Fruit fly (Drosophila melanogaster) whole organism, embryonic: ENCODE data around the gene CG14015.

ENCODE experiments used
- Asciz ChIP-seq: fragments of 200-800 bp; sonication (Bioruptor generic); optimal IDR thresholded peaks from 2 replicates; lab custom pipeline; 2017; ENCODE audit warnings: missing biosample characterization, mild to moderate bottlenecking, missing genetic modification characterization, missing genetic modification reagents
- Atf6 ChIP-seq: fragments of 200-800 bp; sonication (Bioruptor generic); IDR thresholded peaks from 2 replicates; pipeline ENCODE4 v1.3.6; 2022; ENCODE audit warnings: missing biosample characterization, missing genetic modification characterization
- Bteb2 ChIP-seq: fragments of 200-800 bp; sonication (Bioruptor generic); optimal IDR thresholded peaks from 2 replicates; lab custom pipeline; 2016; ENCODE audit warnings: missing biosample characterization, missing genetic modification characterization
- CG10462 ChIP-seq: fragments of 200-800 bp; sonication (Bioruptor generic); optimal IDR thresholded peaks from 2 replicates; lab custom pipeline; 2016; ENCODE audit warnings: missing biosample characterization, missing genetic modification characterization
- CG10959 ChIP-seq: fragments of 200-800 bp; sonication (Bioruptor generic); IDR thresholded peaks from 2 replicates; pipeline ENCODE4 v1.3.6; 2022; ENCODE audit warnings: missing biosample characterization, missing genetic modification characterization
- CG12155 ChIP-seq: fragments of 200-800 bp; sonication (Bioruptor generic); optimal IDR thresholded peaks from 3 replicates; lab custom pipeline; 2016; ENCODE audit warnings: missing biosample characterization, missing genetic modification characterization
- CG12744 ChIP-seq: fragments of 200-800 bp; sonication (Bioruptor generic); optimal IDR thresholded peaks from 2 replicates; lab custom pipeline; 2016; ENCODE audit warnings: missing biosample characterization, missing genetic modification characterization
- CG14014 ChIP-seq: fragments of 200-800 bp; sonication (Bioruptor generic); IDR thresholded peaks from 2 replicates; pipeline ENCODE4 v1.3.6; 2022; ENCODE audit warnings: missing biosample characterization, missing genetic modification characterization
- CG15479 ChIP-seq: fragments of 200-800 bp; sonication (Bioruptor generic); optimal IDR thresholded peaks from 3 replicates; lab custom pipeline; 2019; ENCODE audit warnings: missing biosample characterization, mild to moderate bottlenecking, missing genetic modification characterization, moderate library complexity
- CG15514 ChIP-seq: fragments of 200-800 bp; sonication (Bioruptor generic); optimal IDR thresholded peaks from 3 replicates; lab custom pipeline; 2017; ENCODE audit warnings: missing biosample characterization, missing genetic modification characterization, mild to moderate bottlenecking, moderate library complexity, missing genetic modification reagents
- CG1602 ChIP-seq: fragments of 200-800 bp; sonication (Bioruptor generic); optimal IDR thresholded peaks from 3 replicates; lab custom pipeline; 2016; ENCODE audit warnings: missing biosample characterization, missing genetic modification characterization
- CG16815 ChIP-seq: fragments of 200-800 bp; sonication (Bioruptor generic); optimal IDR thresholded peaks from 3 replicates; lab custom pipeline; 2017; ENCODE audit warnings: missing biosample characterization, mild to moderate bottlenecking, missing genetic modification characterization
- CG16863 ChIP-seq: fragments of 200-800 bp; sonication (Bioruptor generic); optimal IDR thresholded peaks from 3 replicates; lab custom pipeline; 2016; ENCODE audit warnings: missing biosample characterization, missing genetic modification characterization
- CG17359 ChIP-seq: fragments of 200-800 bp; sonication (Bioruptor generic); optimal IDR thresholded peaks from 3 replicates; lab custom pipeline; 2018; ENCODE audit warnings: missing biosample characterization, mild to moderate bottlenecking, missing genetic modification characterization, moderate library complexity
- CG17612 ChIP-seq: fragments of 200-800 bp; sonication (Bioruptor generic); IDR thresholded peaks from 2 replicates; pipeline ENCODE4 v1.3.6; 2022; ENCODE audit warnings: missing biosample characterization, missing genetic modification characterization
- CG17802 ChIP-seq: fragments of 200-800 bp; sonication (Bioruptor generic); optimal IDR thresholded peaks from 2 replicates; lab custom pipeline; 2018; ENCODE audit warnings: missing biosample characterization, mild to moderate bottlenecking, missing genetic modification characterization, moderate library complexity
- CG1792 ChIP-seq: fragments of 200-800 bp; sonication (Bioruptor generic); optimal IDR thresholded peaks from 2 replicates; lab custom pipeline; 2016; ENCODE audit warnings: missing biosample characterization, missing genetic modification characterization
- CG2116 ChIP-seq: fragments of 200-800 bp; sonication (Bioruptor generic); optimal IDR thresholded peaks from 3 replicates; lab custom pipeline; 2018; ENCODE audit warnings: missing biosample characterization, mild to moderate bottlenecking, missing genetic modification characterization
- CG2889 ChIP-seq: fragments of 200-800 bp; sonication (Bioruptor generic); IDR thresholded peaks from 3 replicates; pipeline ENCODE4 v1.3.6; 2022; ENCODE audit warnings: missing biosample characterization, missing genetic modification characterization
- CG31441 ChIP-seq: fragments of 200-800 bp; sonication (Bioruptor generic); IDR thresholded peaks from 2 replicates; pipeline ENCODE4 v1.3.6; 2022; ENCODE audit warnings: missing biosample characterization, missing genetic modification characterization
- CG32772 ChIP-seq: fragments of 200-800 bp; sonication (Bioruptor generic); IDR thresholded peaks from 2 replicates; pipeline ENCODE4 v1.3.6; 2022; ENCODE audit warnings: missing biosample characterization, missing genetic modification characterization
- CG34224 ChIP-seq: fragments of 200-800 bp; sonication (Bioruptor generic); IDR thresholded peaks from 3 replicates; pipeline ENCODE4 v1.3.6; 2022; ENCODE audit warnings: missing biosample characterization, missing genetic modification characterization; ENCODE audit not compliant: partially characterized antibody
- CG34376 ChIP-seq: fragments of 200-800 bp; sonication (Bioruptor generic); optimal IDR thresholded peaks from 2 replicates; lab custom pipeline; 2018; ENCODE audit warnings: missing biosample characterization, mild to moderate bottlenecking, missing genetic modification characterization
- CG34422 ChIP-seq: fragments of 200-800 bp; sonication (Bioruptor generic); IDR thresholded peaks from 3 replicates; pipeline ENCODE4 v1.3.6; 2022; ENCODE audit warnings: missing biosample characterization, missing genetic modification characterization
- CG3838 ChIP-seq: fragments of 200-800 bp; sonication (Bioruptor generic); optimal IDR thresholded peaks from 3 replicates; lab custom pipeline; 2016; ENCODE audit warnings: missing biosample characterization, missing genetic modification characterization
- CG6683 ChIP-seq: fragments of 200-800 bp; sonication (Bioruptor generic); optimal IDR thresholded peaks from 2 replicates; lab custom pipeline; 2017; ENCODE audit warnings: missing biosample characterization, mild to moderate bottlenecking, missing genetic modification characterization, missing genetic modification reagents
- CG6854 ChIP-seq: fragments of 200-800 bp; sonication (Bioruptor generic); optimal IDR thresholded peaks from 3 replicates; lab custom pipeline; 2017; ENCODE audit warnings: missing biosample characterization, mild to moderate bottlenecking, missing genetic modification characterization
- CG7556 ChIP-seq: fragments of 200-800 bp; sonication (Bioruptor generic); optimal IDR thresholded peaks from 2 replicates; lab custom pipeline; 2017; ENCODE audit warnings: missing biosample characterization, mild to moderate bottlenecking, missing genetic modification characterization
- CG8924 ChIP-seq: fragments of 200-800 bp; optimal IDR thresholded peaks from 3 replicates; lab custom pipeline; 2019; ENCODE audit warnings: missing biosample characterization, mild to moderate bottlenecking, missing genetic modification characterization, moderate library complexity
- Deaf1 ChIP-seq: fragments of 200-800 bp; optimal IDR thresholded peaks from 3 replicates; lab custom pipeline; 2019; ENCODE audit warnings: missing biosample characterization, mild to moderate bottlenecking, missing genetic modification characterization, moderate library complexity
- E2f1 ChIP-seq: fragments of 200-800 bp; sonication (Bioruptor generic); IDR thresholded peaks from 2 replicates; pipeline ENCODE4 v1.3.6; 2022; ENCODE audit warnings: missing biosample characterization, missing genetic modification characterization
- Eip74EF ChIP-seq, 2 experiments: fragments of 200-800 bp in 1 of 2; fragments of >200 bp in 1 of 2; sonication (Bioruptor generic) in 1 of 2; optimal IDR thresholded peaks; 2 replicates each; lab custom pipeline; 2017 to 2019; ENCODE audit warnings: missing biosample characterization in 2 of 2, missing genetic modification characterization in 2 of 2, mild to moderate bottlenecking in 1 of 2, moderate library complexity in 1 of 2
- H2.0 ChIP-seq: fragments of 200-800 bp; sonication (Bioruptor generic); IDR thresholded peaks from 2 replicates; pipeline ENCODE4 v1.3.6; 2022; ENCODE audit warnings: missing biosample characterization, missing genetic modification characterization
- HmgZ ChIP-seq: fragments of 200-800 bp; sonication (Bioruptor generic); optimal IDR thresholded peaks from 2 replicates; lab custom pipeline; 2018; ENCODE audit warnings: missing biosample characterization, mild to moderate bottlenecking, missing genetic modification characterization
- Hr78 ChIP-seq, 2 experiments: fragments of 200-800 bp in 1 of 2; fragments of >200 bp in 1 of 2; sonication (Bioruptor generic) in 1 of 2; optimal IDR thresholded peaks; 2 replicates each; lab custom pipeline; 2017 to 2019; ENCODE audit warnings: missing biosample characterization in 2 of 2, missing genetic modification characterization in 2 of 2, mild to moderate bottlenecking in 1 of 2, moderate library complexity in 1 of 2
- NFAT ChIP-seq: fragments of 200-800 bp; sonication (Bioruptor generic); IDR thresholded peaks from 2 replicates; pipeline ENCODE4 v1.3.6; 2022; ENCODE audit warnings: missing biosample characterization, missing genetic modification characterization
- Oaz ChIP-seq: fragments of 200-800 bp; sonication (Bioruptor generic); IDR thresholded peaks from 2 replicates; pipeline ENCODE4 v1.3.6; 2022; ENCODE audit warnings: missing biosample characterization, missing genetic modification characterization
- Rfx ChIP-seq: fragments of 200-800 bp; sonication (Bioruptor generic); IDR thresholded peaks from 2 replicates; pipeline ENCODE4 v1.3.6; 2022; ENCODE audit warnings: missing biosample characterization, missing genetic modification characterization
- Sin3A ChIP-seq: fragments of >200 bp; optimal IDR thresholded peaks from 2 replicates; lab custom pipeline; 2018
- Sox100B ChIP-seq: fragments of 200-800 bp; sonication (Bioruptor generic); optimal IDR thresholded peaks from 3 replicates; lab custom pipeline; 2018; ENCODE audit warnings: missing biosample characterization, mild to moderate bottlenecking, missing genetic modification characterization
- Vsx1 ChIP-seq: fragments of 200-800 bp; sonication (Bioruptor generic); optimal IDR thresholded peaks from 2 replicates; lab custom pipeline; 2017; ENCODE audit warnings: missing biosample characterization, mild to moderate bottlenecking, missing genetic modification characterization, missing genetic modification reagents
- ase ChIP-seq: fragments of 200-800 bp; sonication (Bioruptor generic); IDR thresholded peaks from 3 replicates; pipeline ENCODE4 v1.3.6; 2022; ENCODE audit warnings: missing biosample characterization, missing genetic modification characterization
- caup ChIP-seq: fragments of 200-800 bp; sonication (Bioruptor generic); optimal IDR thresholded peaks from 3 replicates; lab custom pipeline; 2017; ENCODE audit warnings: missing biosample characterization, mild to moderate bottlenecking, missing genetic modification characterization, moderate library complexity; ENCODE audit not compliant: severe bottlenecking
- cwo ChIP-seq: fragments of 200-800 bp; sonication (Bioruptor generic); optimal IDR thresholded peaks from 3 replicates; lab custom pipeline; 2017; ENCODE audit warnings: missing biosample characterization, missing genetic modification characterization, mild to moderate bottlenecking, moderate library complexity, missing genetic modification reagents
- dpn ChIP-seq, 2 experiments: fragments of 200-800 bp; sonication (Bioruptor generic); optimal IDR thresholded peaks; 3 replicates each; lab custom pipeline; 2016; ENCODE audit warnings: missing biosample characterization in 2 of 2, missing genetic modification characterization in 2 of 2
- gsb-n ChIP-seq: fragments of 200-800 bp; sonication (Bioruptor generic); optimal IDR thresholded peaks from 3 replicates; lab custom pipeline; 2018; ENCODE audit warnings: missing biosample characterization, mild to moderate bottlenecking, missing genetic modification characterization
- lbe ChIP-seq: fragments of 200-800 bp; sonication (Bioruptor generic); optimal IDR thresholded peaks from 2 replicates; lab custom pipeline; 2016; ENCODE audit warnings: missing biosample characterization, mild to moderate bottlenecking, missing genetic modification characterization
- lmd ChIP-seq: fragments of 200-800 bp; sonication (Bioruptor generic); IDR thresholded peaks from 2 replicates; pipeline ENCODE4 v1.3.6; 2022; ENCODE audit warnings: missing biosample characterization, missing genetic modification characterization
- otp ChIP-seq: fragments of 200-800 bp; sonication (Bioruptor generic); IDR thresholded peaks from 3 replicates; pipeline ENCODE4, ENCODE4 v1.3.6; 2022; ENCODE audit warnings: missing biosample characterization, missing genetic modification characterization
- pzg ChIP-seq: fragments of 200-800 bp; sonication (Bioruptor generic); optimal IDR thresholded peaks from 3 replicates; lab custom pipeline; 2018; ENCODE audit warnings: missing biosample characterization, mild to moderate bottlenecking, missing genetic modification characterization, moderate library complexity
- sna ChIP-seq: fragments of 200-800 bp; sonication (Bioruptor generic); IDR thresholded peaks from 2 replicates; pipeline ENCODE4 v1.3.6; 2022; ENCODE audit warnings: missing biosample characterization, missing genetic modification characterization; ENCODE audit not compliant: partially characterized antibody
- sug ChIP-seq: fragments of 200-800 bp; optimal IDR thresholded peaks from 2 replicates; lab custom pipeline; 2019; ENCODE audit warnings: missing biosample characterization, mild to moderate bottlenecking, missing genetic modification characterization, moderate library complexity

The CG14015 gene

DNA sequence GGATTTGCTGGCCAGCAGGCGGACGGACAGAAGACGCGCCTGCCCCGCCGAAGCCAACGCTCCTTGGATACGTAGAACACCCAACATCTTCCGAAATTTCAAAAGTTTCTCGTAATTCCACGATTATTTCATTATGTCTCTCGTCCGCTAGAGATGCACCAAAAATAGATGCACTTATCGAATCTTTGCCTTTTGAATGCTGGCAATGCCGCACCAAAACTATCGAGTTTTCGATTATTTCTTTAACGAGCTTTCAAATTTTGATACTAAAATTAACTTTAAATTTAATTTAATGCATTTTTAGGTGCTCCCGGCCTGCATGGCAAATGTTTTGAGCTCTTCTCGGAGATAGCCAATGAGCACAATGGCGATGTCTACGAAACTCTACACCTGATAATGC, 6.9 kb downstream of the CG14015 start, which contains the start of gene Coq6 (continued):
- TF ChIP-seq CG16863 (no peak), CG15479 (GFP tag; lab: Kevin White, UChicago) (no peak), CG32772 (no peak), CG6854 (GFP tag; lab: Kevin White, UChicago) (no peak), CG8924 (tag; lab: Kevin White, UChicago) (no peak), H2.0 (GFP tag; lab: Robert Waterston, UW) (no peak), Eip74EF (GFP tag; optimal IDR thresholded peaks at IDR 0.05; lab: Kevin White, UChicago) (no peak), E2f1 (GFP tag; lab: Robert Waterston, UW) (no peak), CG2116 (GFP tag; lab: Kevin White, UChicago) (peak; percentile 25), CG3838 (GFP tag; lab: Kevin White, UChicago) (no peak), CG34224 (GFP tag; lab: Robert Waterston, UW) (peak; percentile 68), CG31441 (no peak), NFAT (no peak; the same call in 1 of the 2 replicates), Oaz (GFP tag; lab: Robert Waterston, UW) (no peak), otp (GFP tag; lab: Robert Waterston, UW) (no peak), CG17359 (tag; lab: Kevin White, UChicago) (no peak), Sox100B (GFP tag; lab: Kevin White, UChicago) (no peak), CG2889 (GFP tag; lab: Robert Waterston, UW) (no peak), CG6683 (GFP tag; lab: Kevin White, UChicago) (no peak), CG1602 (GFP tag; lab: Kevin White, UChicago) (no peak), Sin3A (lab: Kevin White, UChicago) (no peak), CG7556 (GFP tag; lab: Kevin White, UChicago) (no peak), lbe (GFP tag; lab: Kevin White, UChicago) (no peak), Asciz (GFP tag; lab: Kevin White, UChicago) (no peak), Hr78 (GFP tag; optimal IDR thresholded peaks at IDR 0.05; lab: Kevin White, UChicago) (no peak), CG16815 (GFP tag; lab: Kevin White, UChicago) (no peak), CG34422 (GFP tag; lab: Robert Waterston, UW) (no peak), Rfx (peak; percentile 22; the same call in 1 of the 2 replicates), Atf6 (GFP tag; lab: Robert Waterston, UW) (no peak), lmd (GFP tag; lab: Robert Waterston, UW) (no peak), sna (GFP tag; lab: Robert Waterston, UW) (peak; percentile 63), CG17802 (no peak), CG12744 (GFP tag; lab: Kevin White, UChicago) (no peak), Deaf1 (no peak), CG12155 (no peak), cwo (GFP tag; lab: Kevin White, UChicago) (no peak), dpn (GFP tag; optimal IDR thresholded peaks at IDR 0.05; lab: Kevin White, UChicago) (no peak), CG17612 (GFP tag; lab: Robert Waterston, UW) (no peak), CG10959 (GFP tag; lab: Robert Waterston, UW) (no peak), sug (tag; lab: Kevin White, UChicago) (no peak), ase (GFP tag; lab: Robert Waterston, UW) (no peak), pzg (peak; percentile 36), HmgZ (tag; lab: Kevin White, UChicago) (no peak), Vsx1 (no peak), gsb-n (no peak), caup (GFP tag; lab: Kevin White, UChicago) (no peak), CG1792 (no peak), CG34376 (no peak), CG15514 (peak; percentile 25), Bteb2 (GFP tag; lab: Kevin White, UChicago) (no peak), CG14014 (GFP tag; lab: Robert Waterston, UW) (no peak), CG10462 (no peak)
